Worm (Caenorhabditis elegans): Measurements from ENCODE around the gene klp-11.

DNA sequence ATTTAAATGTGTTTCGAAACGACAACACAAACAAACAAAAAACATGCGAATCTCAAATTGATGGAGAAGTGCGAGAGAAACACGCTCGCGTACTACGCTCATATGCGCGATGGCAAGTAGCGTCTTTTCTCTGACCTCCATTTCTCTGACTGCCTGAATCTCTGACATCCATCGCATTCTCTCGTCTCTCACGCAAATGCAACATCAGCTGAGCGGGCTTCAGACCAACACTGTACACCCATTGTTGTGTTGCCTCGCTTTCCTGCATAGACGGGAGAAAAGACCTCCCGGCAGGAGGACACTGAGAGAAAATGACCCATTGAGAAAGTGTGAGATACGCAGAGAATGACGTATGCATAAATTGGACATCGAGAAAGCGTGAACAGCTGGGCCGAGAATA lies 20.3 kb upstream of the klp-11 start:
- no peak for TF ChIP-seq egl-27 (tag; optimal IDR thresholded peaks at IDR 0.05)
- no peak for TF ChIP-seq egl-43 (GFP tag; IDR thresholded peaks at IDR 0.05)
- TF ChIP-seq lin-15B (tag; optimal IDR thresholded peaks at IDR 0.05), result no peak
- no peak for TF ChIP-seq aly-2 (tag; optimal IDR thresholded peaks at IDR 0.05)

All from whole organism, L4 larva.